Fruit fly (Drosophila melanogaster): ENCODE measurements around the gene MED22.

Gene MED22

DNA sequence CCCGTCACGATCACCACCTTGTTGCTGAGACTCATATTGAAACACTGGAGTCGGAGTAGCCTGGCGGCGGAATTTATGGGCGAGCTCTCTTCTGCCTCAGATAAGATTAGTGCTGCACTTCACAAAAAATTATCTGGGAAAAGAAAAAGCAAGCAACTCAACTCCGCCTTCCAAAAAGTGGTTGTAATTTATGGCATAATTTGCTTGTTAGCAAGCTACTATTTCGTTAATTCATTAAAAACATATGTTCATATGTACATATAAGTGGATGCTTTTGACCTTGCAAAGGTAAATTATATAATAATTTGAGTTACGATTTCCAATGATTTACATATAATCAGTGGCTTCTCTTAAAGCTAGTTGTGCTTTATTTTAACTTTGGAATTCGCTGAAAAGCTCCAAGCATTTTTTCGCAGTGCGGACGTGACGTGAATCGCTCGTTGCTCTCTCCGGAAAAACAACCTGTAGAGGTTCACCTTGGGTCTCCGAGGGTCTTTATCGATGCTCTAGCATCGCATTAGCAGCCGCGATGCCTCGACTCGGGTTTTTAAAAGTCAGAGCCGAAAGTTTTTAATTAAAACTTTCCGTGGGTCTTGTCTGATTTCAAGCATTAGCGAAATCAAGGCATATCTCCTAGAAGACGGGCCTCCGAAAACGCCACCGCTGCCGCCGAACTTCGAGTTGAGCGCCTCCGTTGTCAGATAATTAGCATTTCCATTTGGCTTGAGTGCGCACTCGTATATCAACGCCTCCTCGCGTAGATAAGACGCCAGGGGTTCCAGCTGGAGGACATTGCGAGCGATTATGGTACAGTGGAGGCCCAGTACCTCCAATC lies 19.7 kb downstream of the MED22 start, which contains the start of gene CG3699:
Gene CG3699 (minus strand): TSS at position 51 of the 835 bp plus-strand sequence.
- peak; percentile 7 for TF ChIP-seq CG17806 (tag; optimal IDR thresholded peaks at IDR 0.05)
- no peak for TF ChIP-seq EcR (GFP tag; optimal IDR thresholded peaks at IDR 0.05)
- TF ChIP-seq CG34367 (tag; optimal IDR thresholded peaks at IDR 0.05) = no peak
- TF ChIP-seq CG12605 (GFP tag; IDR thresholded peaks at IDR 0.05) = no peak
- no peak for TF ChIP-seq CG13204 (GFP tag; optimal IDR thresholded peaks at IDR 0.05)
- TF ChIP-seq Ets98B (GFP tag; IDR thresholded peaks at IDR 0.05) = no peak
- no peak for TF ChIP-seq CG32121 (GFP tag; IDR thresholded peaks at IDR 0.05)
- no peak for TF ChIP-seq CG14655 (GFP tag; optimal IDR thresholded peaks at IDR 0.05)
- no peak for TF ChIP-seq rn (GFP tag; IDR thresholded peaks at IDR 0.05)
- peak; percentile 42 for TF ChIP-seq Snoo (tag; optimal IDR thresholded peaks at IDR 0.05)
- peak; percentile 38 for TF ChIP-seq Pif1A (GFP tag; optimal IDR thresholded peaks at IDR 0.05)
- TF ChIP-seq fd96Ca (GFP tag; IDR thresholded peaks at IDR 0.05) = no peak
- no peak for TF ChIP-seq CG10348 (GFP tag; IDR thresholded peaks at IDR 0.05)
- TF ChIP-seq CG15710 (tag; optimal IDR thresholded peaks at IDR 0.05) = peak; percentile 60
- no peak for TF ChIP-seq D1 (tag; optimal IDR thresholded peaks at IDR 0.05)
- no peak for TF ChIP-seq CG4496 (GFP tag; IDR thresholded peaks at IDR 0.05)
- TF ChIP-seq gl (tag; optimal IDR thresholded peaks at IDR 0.05) = no peak
- TF ChIP-seq CG9948 (tag; optimal IDR thresholded peaks at IDR 0.05) = peak; percentile 25
- no peak for TF ChIP-seq Pif1B (GFP tag; optimal IDR thresholded peaks at IDR 0.05)
- peak; percentile 42 for TF ChIP-seq CG8301 (tag; optimal IDR thresholded peaks at IDR 0.05)
- TF ChIP-seq CG8159 (tag; optimal IDR thresholded peaks at IDR 0.05) = peak; percentile 64

DNA sequence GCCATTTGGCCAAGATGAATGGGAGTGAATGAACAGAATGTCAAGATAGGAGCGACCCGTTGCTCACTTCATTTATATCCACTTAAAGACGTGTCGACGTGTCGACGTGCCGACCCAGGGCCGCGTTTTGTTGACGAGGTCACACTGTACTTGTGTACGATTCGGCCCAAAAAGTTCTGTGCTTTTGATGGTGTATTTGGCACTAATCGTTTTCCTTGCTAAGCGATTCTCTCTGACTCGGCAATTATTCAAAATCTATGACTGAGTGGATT lies 20.3 kb downstream of the MED22 start:
- no peak for TF ChIP-seq Ets98B (GFP tag; IDR thresholded peaks at IDR 0.05)
- TF ChIP-seq CG10348 (GFP tag; IDR thresholded peaks at IDR 0.05) = no peak
- TF ChIP-seq rn (GFP tag; IDR thresholded peaks at IDR 0.05) = no peak
- no peak for TF ChIP-seq CG12605 (GFP tag; IDR thresholded peaks at IDR 0.05)
- TF ChIP-seq CG15710 (tag; optimal IDR thresholded peaks at IDR 0.05) = no peak
- no peak for TF ChIP-seq Pif1B (GFP tag; optimal IDR thresholded peaks at IDR 0.05)

DNA sequence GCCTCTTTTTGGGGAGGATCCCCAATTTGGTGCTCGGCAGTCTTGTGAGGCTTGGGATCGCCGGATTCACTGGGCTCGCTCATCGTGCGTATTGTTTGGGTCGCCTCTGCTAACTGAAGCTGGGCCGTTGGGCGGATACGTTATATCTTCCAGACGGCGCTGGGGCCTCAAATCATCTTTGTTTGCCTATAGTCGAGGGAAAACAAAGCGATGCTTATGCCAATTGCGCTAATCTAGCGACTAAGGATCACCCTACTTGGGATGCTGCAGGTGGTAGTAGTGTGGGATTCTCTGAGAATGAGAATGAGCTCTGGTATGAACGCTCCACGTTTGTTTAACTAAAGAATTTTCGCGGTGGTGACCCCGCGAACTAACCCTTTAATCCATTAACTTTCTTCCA lies 23.9 kb downstream of the MED22 start, which contains the start of gene CG3690:
Gene CG3690 (minus strand): TSS at position 101 of the 400 bp plus-strand sequence.
- TF ChIP-seq Pif1B (GFP tag; optimal IDR thresholded peaks at IDR 0.05) (no peak), fd96Ca (GFP tag; IDR thresholded peaks at IDR 0.05) (no peak), CG9948 (tag; optimal IDR thresholded peaks at IDR 0.05) (no peak), D1 (tag; optimal IDR thresholded peaks at IDR 0.05) (no peak), CG14655 (GFP tag; optimal IDR thresholded peaks at IDR 0.05) (no peak), CG10348 (GFP tag; IDR thresholded peaks at IDR 0.05) (no peak), rn (GFP tag; IDR thresholded peaks at IDR 0.05) (no peak), Snoo (tag; optimal IDR thresholded peaks at IDR 0.05) (no peak), CG15710 (tag; optimal IDR thresholded peaks at IDR 0.05) (no peak), CG8301 (tag; optimal IDR thresholded peaks at IDR 0.05) (no peak), CG13204 (GFP tag; optimal IDR thresholded peaks at IDR 0.05) (no peak), Pif1A (GFP tag; optimal IDR thresholded peaks at IDR 0.05) (no peak), CG8159 (tag; optimal IDR thresholded peaks at IDR 0.05) (no peak), CG4496 (GFP tag; IDR thresholded peaks at IDR 0.05) (no peak), EcR (GFP tag; optimal IDR thresholded peaks at IDR 0.05) (no peak)

DNA sequence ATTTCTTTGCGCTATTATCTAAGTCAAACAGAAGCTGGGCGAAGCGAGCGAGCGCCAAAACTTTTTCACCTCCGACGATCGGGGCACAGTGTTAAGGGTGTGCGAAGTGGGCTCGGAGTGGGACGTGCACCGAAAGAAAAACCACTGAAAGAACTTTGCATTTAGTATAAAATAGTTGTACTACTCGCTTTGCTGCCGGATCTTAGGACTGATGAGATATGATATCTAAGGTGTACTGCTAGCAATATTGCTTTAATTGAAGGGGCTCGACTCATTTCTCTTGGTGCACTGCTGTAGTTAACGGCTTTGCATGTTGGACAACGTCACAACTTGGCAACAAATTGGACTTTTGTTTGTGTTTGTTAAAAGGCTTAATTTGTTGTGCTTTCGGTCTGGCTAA lies 25.9 kb downstream of the MED22 start:
- TF ChIP-seq CG4496 (GFP tag; IDR thresholded peaks at IDR 0.05) = no peak
- TF ChIP-seq CG34367 (tag; optimal IDR thresholded peaks at IDR 0.05) = no peak
- no peak for TF ChIP-seq EcR (GFP tag; optimal IDR thresholded peaks at IDR 0.05)
- TF ChIP-seq CG9948 (tag; optimal IDR thresholded peaks at IDR 0.05) = no peak
- TF ChIP-seq D1 (tag; optimal IDR thresholded peaks at IDR 0.05) = no peak
- TF ChIP-seq Ets98B (GFP tag; IDR thresholded peaks at IDR 0.05) = no peak
- TF ChIP-seq fd96Ca (GFP tag; IDR thresholded peaks at IDR 0.05) = no peak
- no peak for TF ChIP-seq CG15710 (tag; optimal IDR thresholded peaks at IDR 0.05)
- TF ChIP-seq CG12605 (GFP tag; IDR thresholded peaks at IDR 0.05) = no peak
- TF ChIP-seq Snoo (tag; optimal IDR thresholded peaks at IDR 0.05) = no peak
- no peak for TF ChIP-seq gl (tag; optimal IDR thresholded peaks at IDR 0.05)
- TF ChIP-seq CG17806 (tag; optimal IDR thresholded peaks at IDR 0.05) = no peak
- no peak for TF ChIP-seq CG8301 (tag; optimal IDR thresholded peaks at IDR 0.05)
- TF ChIP-seq CG8159 (tag; optimal IDR thresholded peaks at IDR 0.05) = no peak
- TF ChIP-seq Pif1A (GFP tag; optimal IDR thresholded peaks at IDR 0.05) = no peak

DNA sequence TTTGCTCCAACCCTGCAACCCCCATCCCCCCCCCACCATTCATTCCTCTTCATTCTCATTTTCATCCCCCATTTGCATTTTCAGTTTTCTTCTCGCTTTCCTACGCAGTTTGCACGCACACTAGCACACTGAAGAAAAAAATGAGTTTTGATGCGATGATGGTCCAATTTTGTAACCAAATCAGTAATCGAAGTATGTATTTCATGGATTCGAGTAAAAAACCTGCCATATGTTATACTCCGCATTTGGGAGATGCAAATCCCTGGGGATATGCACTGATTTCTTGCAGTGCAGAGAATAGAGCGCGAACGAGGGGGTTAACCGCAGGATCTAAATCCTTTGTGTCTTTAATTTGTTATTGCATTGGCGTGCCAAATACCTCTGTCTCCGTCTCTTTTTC lies 27.9 kb downstream of the MED22 start:
- TF ChIP-seq CG32121 (GFP tag; IDR thresholded peaks at IDR 0.05) (no peak), rn (GFP tag; IDR thresholded peaks at IDR 0.05) (no peak), CG4496 (GFP tag; IDR thresholded peaks at IDR 0.05) (0 out of 3 replicates have a peak, but pooled peaks have one; percentile 17), Ets98B (GFP tag; IDR thresholded peaks at IDR 0.05) (no peak), Snoo (tag; optimal IDR thresholded peaks at IDR 0.05) (no peak), fd96Ca (GFP tag; IDR thresholded peaks at IDR 0.05) (no peak), CG12605 (GFP tag; IDR thresholded peaks at IDR 0.05) (no peak), EcR (GFP tag; optimal IDR thresholded peaks at IDR 0.05) (no peak), CG15710 (tag; optimal IDR thresholded peaks at IDR 0.05) (no peak), CG10348 (GFP tag; IDR thresholded peaks at IDR 0.05) (no peak), CG9948 (tag; optimal IDR thresholded peaks at IDR 0.05) (peak; percentile 1), CG34367 (tag; optimal IDR thresholded peaks at IDR 0.05) (no peak), CG8159 (tag; optimal IDR thresholded peaks at IDR 0.05) (peak; percentile 27), CG14655 (GFP tag; optimal IDR thresholded peaks at IDR 0.05) (peak; percentile 19), CG8301 (tag; optimal IDR thresholded peaks at IDR 0.05) (no peak), CG17806 (tag; optimal IDR thresholded peaks at IDR 0.05) (peak; percentile 15), CG13204 (GFP tag; optimal IDR thresholded peaks at IDR 0.05) (no peak), Pif1A (GFP tag; optimal IDR thresholded peaks at IDR 0.05) (no peak), Pif1B (GFP tag; optimal IDR thresholded peaks at IDR 0.05) (no peak), D1 (tag; optimal IDR thresholded peaks at IDR 0.05) (no peak), gl (tag; optimal IDR thresholded peaks at IDR 0.05) (no peak)
